Fruit fly (Drosophila melanogaster) whole organism, prepupa: ENCODE measurements around the gene CG17129.

Experiments
- CG11294 ChIP-seq: fragments of 200-800 bp; sonication (Bioruptor generic); IDR thresholded peaks from 2 replicates; pipeline ENCODE4 v1.3.6; 2022; ENCODE audit warnings: missing biosample characterization, missing genetic modification characterization
- CG11762 ChIP-seq: fragments of 200-800 bp; sonication (Bioruptor generic); optimal IDR thresholded peaks from 3 replicates; lab custom pipeline; 2016; ENCODE audit warnings: missing biosample characterization, missing genetic modification characterization; ENCODE audit not compliant: insufficient read depth
- CG11902 ChIP-seq: fragments of 200-800 bp; sonication (Bioruptor generic); optimal IDR thresholded peaks from 3 replicates; lab custom pipeline; 2016; ENCODE audit warnings: missing biosample characterization, missing genetic modification characterization
- CG15336 ChIP-seq: fragments of 200-800 bp; sonication (Bioruptor generic); IDR thresholded peaks from 2 replicates; pipeline ENCODE4 v1.3.6; 2022; ENCODE audit warnings: missing biosample characterization, missing genetic modification characterization
- CG1621 ChIP-seq: fragments of 200-800 bp; sonication (Bioruptor generic); optimal IDR thresholded peaks from 3 replicates; lab custom pipeline; 2018; ENCODE audit warnings: missing biosample characterization, mild to moderate bottlenecking, missing genetic modification characterization
- CG31627 ChIP-seq: fragments of 200-800 bp; sonication (Bioruptor generic); optimal IDR thresholded peaks from 3 replicates; lab custom pipeline; 2016; ENCODE audit warnings: missing biosample characterization, missing genetic modification characterization
- CG32006 ChIP-seq: fragments of 200-800 bp; sonication (Bioruptor generic); optimal IDR thresholded peaks from 3 replicates; lab custom pipeline; 2017; ENCODE audit warnings: missing biosample characterization, mild to moderate bottlenecking, missing genetic modification characterization
- CG34406 ChIP-seq: fragments of 200-800 bp; sonication (Bioruptor generic); optimal IDR thresholded peaks from 3 replicates; lab custom pipeline; 2016; ENCODE audit warnings: missing biosample characterization, missing genetic modification characterization
- CG6163 ChIP-seq: fragments of 200-800 bp; sonication (Bioruptor generic); IDR thresholded peaks from 3 replicates; pipeline ENCODE4 v1.3.6; 2022; ENCODE audit warnings: missing biosample characterization, missing genetic modification characterization
- CG6276 ChIP-seq: fragments of 200-800 bp; sonication (Bioruptor generic); optimal IDR thresholded peaks from 2 replicates; lab custom pipeline; 2017; ENCODE audit warnings: missing biosample characterization, mild to moderate bottlenecking, missing genetic modification characterization
- CG6808 ChIP-seq: fragments of 200-800 bp; sonication (Bioruptor generic); optimal IDR thresholded peaks from 3 replicates; lab custom pipeline; 2017; ENCODE audit warnings: missing biosample characterization, missing genetic modification characterization, mild to moderate bottlenecking, moderate library complexity, missing genetic modification reagents
- CG6854 ChIP-seq: fragments of 200-800 bp; sonication (Bioruptor generic); optimal IDR thresholded peaks from 2 replicates; lab custom pipeline; 2017; ENCODE audit warnings: missing biosample characterization, mild to moderate bottlenecking, missing genetic modification characterization
- CG7368 ChIP-seq: fragments of 200-800 bp; sonication (Bioruptor generic); optimal IDR thresholded peaks from 3 replicates; lab custom pipeline; 2016; ENCODE audit warnings: missing biosample characterization, missing genetic modification characterization
- CG8119 ChIP-seq: fragments of 200-800 bp; sonication (Bioruptor generic); IDR thresholded peaks from 3 replicates; pipeline ENCODE4 v1.3.6; 2022; ENCODE audit warnings: missing biosample characterization, missing genetic modification characterization
- CG8319 ChIP-seq: fragments of 200-800 bp; sonication (Bioruptor generic); optimal IDR thresholded peaks from 3 replicates; lab custom pipeline; 2016; ENCODE audit warnings: missing biosample characterization, missing genetic modification characterization
- CG9139 ChIP-seq: fragments of 200-800 bp; sonication (Bioruptor generic); optimal IDR thresholded peaks from 3 replicates; lab custom pipeline; 2017; ENCODE audit warnings: missing biosample characterization, mild to moderate bottlenecking, missing genetic modification characterization
- Eip75B ChIP-seq: fragments of 200-800 bp; sonication (Bioruptor generic); optimal IDR thresholded peaks from 3 replicates; lab custom pipeline; 2016; ENCODE audit warnings: missing biosample characterization, missing genetic modification characterization
- Eip78C ChIP-seq: fragments of 200-800 bp; sonication (Bioruptor generic); peaks from one replicate; lab custom pipeline; 2016; ENCODE audit warnings: missing biosample characterization, missing genetic modification characterization
- Ets96B ChIP-seq: fragments of 200-800 bp; optimal IDR thresholded peaks from 2 replicates; lab custom pipeline; 2019; ENCODE audit warnings: missing biosample characterization, mild to moderate bottlenecking, missing genetic modification characterization, moderate library complexity
- Gug ChIP-seq: fragments of 200-800 bp; sonication (Bioruptor generic); IDR thresholded peaks from 2 replicates; pipeline ENCODE4 v1.3.6; 2022; ENCODE audit warnings: missing biosample characterization, missing genetic modification characterization
- Hr38 ChIP-seq: sonication (Bioruptor generic); optimal IDR thresholded peaks from 2 replicates; lab custom pipeline; 2016; ENCODE audit warnings: missing biosample characterization, missing genetic modification characterization
- Hr4 ChIP-seq: fragments of 200-800 bp; sonication (Bioruptor generic); optimal IDR thresholded peaks from 3 replicates; lab custom pipeline; 2016; ENCODE audit warnings: missing biosample characterization, missing genetic modification characterization
- Met ChIP-seq: fragments of 200-800 bp; sonication (Bioruptor generic); optimal IDR thresholded peaks from 3 replicates; lab custom pipeline; 2016; ENCODE audit warnings: missing biosample characterization, missing genetic modification characterization
- Smox ChIP-seq: fragments of 200-800 bp; sonication (Bioruptor generic); optimal IDR thresholded peaks from 3 replicates; lab custom pipeline; 2016; ENCODE audit warnings: missing biosample characterization, missing genetic modification characterization
- Sox102F ChIP-seq: fragments of 200-800 bp; sonication (Bioruptor generic); optimal IDR thresholded peaks from 2 replicates; lab custom pipeline; 2016; ENCODE audit warnings: missing biosample characterization, mild to moderate bottlenecking, missing genetic modification characterization
- Sox14 ChIP-seq: fragments of 200-800 bp; sonication (Bioruptor generic); optimal IDR thresholded peaks from 3 replicates; lab custom pipeline; 2016; ENCODE audit warnings: missing biosample characterization, missing genetic modification characterization
- Sox15 ChIP-seq: fragments of 200-800 bp; sonication (Bioruptor generic); optimal IDR thresholded peaks from 3 replicates; lab custom pipeline; 2016; ENCODE audit warnings: missing biosample characterization, missing genetic modification characterization
- achi ChIP-seq: fragments of 200-800 bp; sonication (Bioruptor generic); optimal IDR thresholded peaks from 3 replicates; lab custom pipeline; 2016; ENCODE audit warnings: missing biosample characterization, missing genetic modification characterization
- cyc ChIP-seq: fragments of 200-800 bp; sonication (Bioruptor generic); optimal IDR thresholded peaks from 3 replicates; lab custom pipeline; 2016; ENCODE audit warnings: missing biosample characterization, missing genetic modification characterization
- dac ChIP-seq: fragments of 200-800 bp; sonication (Bioruptor generic); optimal IDR thresholded peaks from 2 replicates; lab custom pipeline; 2017; ENCODE audit warnings: missing biosample characterization, mild to moderate bottlenecking, missing genetic modification characterization
- dsx ChIP-seq: fragments of 200-800 bp; optimal IDR thresholded peaks from 3 replicates; lab custom pipeline; 2019; ENCODE audit warnings: missing biosample characterization, mild to moderate bottlenecking, missing genetic modification characterization, moderate library complexity; ENCODE audit not compliant: poor library complexity, severe bottlenecking
- eg ChIP-seq: fragments of 200-800 bp; sonication (Bioruptor generic); IDR thresholded peaks from 3 replicates; pipeline ENCODE4 v1.3.6; 2022; ENCODE audit warnings: missing biosample characterization, missing genetic modification characterization
- fd59A ChIP-seq: fragments of 200-800 bp; sonication (Bioruptor generic); optimal IDR thresholded peaks from 2 replicates; lab custom pipeline; 2017; ENCODE audit warnings: missing biosample characterization, mild to moderate bottlenecking, missing genetic modification characterization, missing genetic modification reagents
- fd85E ChIP-seq: fragments of 200-800 bp; sonication (Bioruptor generic); optimal IDR thresholded peaks from 3 replicates; lab custom pipeline; 2016; ENCODE audit warnings: missing biosample characterization, missing genetic modification characterization
- fkh ChIP-seq: fragments of 200-800 bp; sonication (Bioruptor generic); optimal IDR thresholded peaks from 3 replicates; lab custom pipeline; 2017; ENCODE audit warnings: missing biosample characterization, mild to moderate bottlenecking, missing genetic modification characterization, moderate library complexity
- lz ChIP-seq: fragments of 200-800 bp; sonication (Bioruptor generic); optimal IDR thresholded peaks from 3 replicates; lab custom pipeline; 2016; ENCODE audit warnings: missing biosample characterization, missing genetic modification characterization
- pdm3 ChIP-seq: fragments of 200-800 bp; sonication (Bioruptor generic); optimal IDR thresholded peaks from 3 replicates; lab custom pipeline; 2016; ENCODE audit warnings: missing biosample characterization, missing genetic modification characterization
- salr ChIP-seq, 2 experiments: fragments of 200-800 bp; sonication (Bioruptor generic); optimal IDR thresholded peaks; 3 replicates each; lab custom pipeline; 2016 to 2018; ENCODE audit warnings: missing biosample characterization in 2 of 2, missing genetic modification characterization in 2 of 2, mild to moderate bottlenecking in 1 of 2
- ss ChIP-seq, 2 experiments: fragments of 200-800 bp; sonication (Bioruptor generic); optimal IDR thresholded peaks; 2 replicates in 1 of 2; 3 replicates in 1 of 2; lab custom pipeline; 2017 to 2018; ENCODE audit warnings: mild to moderate bottlenecking in 2 of 2, missing biosample characterization in 2 of 2, missing genetic modification characterization in 2 of 2, moderate library complexity in 1 of 2
- svp ChIP-seq: fragments of 200-800 bp; sonication (Bioruptor generic); peaks from one replicate; lab custom pipeline; 2016; ENCODE audit warnings: missing biosample characterization, missing genetic modification characterization
- topi ChIP-seq: fragments of 200-800 bp; sonication (Bioruptor generic); optimal IDR thresholded peaks from 3 replicates; lab custom pipeline; 2016; ENCODE audit warnings: missing biosample characterization, missing genetic modification characterization
- vri ChIP-seq: fragments of 200-800 bp; sonication (Bioruptor generic); optimal IDR thresholded peaks from 3 replicates; lab custom pipeline; 2016; ENCODE audit warnings: missing biosample characterization, mild to moderate bottlenecking, missing genetic modification characterization

CG17129 gene

dm6 chr3L:638757-639353 is 41.3 kb downstream of the CG17129 start:
- no peak for TF ChIP-seq CG31627 (GFP tag; lab: Kevin White, UChicago)
- peak; percentile 37 for TF ChIP-seq CG6854
- no peak for TF ChIP-seq CG6808 (GFP tag; lab: Kevin White, UChicago)
- no peak for TF ChIP-seq CG7368 (GFP tag; lab: Kevin White, UChicago)
- no peak for TF ChIP-seq Met (GFP tag; lab: Kevin White, UChicago)
- TF ChIP-seq Eip78C (GFP tag; lab: Kevin White, UChicago), result peak; percentile 55
- TF ChIP-seq CG8119, result peak; percentile 52; the same call in 2 of the 3 replicates
- TF ChIP-seq CG32006 (GFP tag; lab: Kevin White, UChicago), result peak; percentile 22
- TF ChIP-seq CG6276 (GFP tag; lab: Kevin White, UChicago), result peak; percentile 31
- TF ChIP-seq Smox (GFP tag; lab: Kevin White, UChicago), result peak; percentile 8
- TF ChIP-seq lz (GFP tag; lab: Kevin White, UChicago), result no peak
- no peak for TF ChIP-seq Eip75B (GFP tag; lab: Kevin White, UChicago)
- TF ChIP-seq CG6163, result peak; percentile 20; the same call in 1 of the 3 replicates
- peak; percentile 41 for TF ChIP-seq fkh (GFP tag; lab: Kevin White, UChicago)
- no peak for TF ChIP-seq dsx (GFP tag; lab: Kevin White, UChicago)
- TF ChIP-seq CG11902 (GFP tag; lab: Kevin White, UChicago), result no peak
- TF ChIP-seq eg (GFP tag; lab: Robert Waterston, UW), result peak; percentile 61; the same call in 1 of the 3 replicates
- TF ChIP-seq Sox14 (GFP tag; lab: Kevin White, UChicago), result no peak
- peak; percentile 78 for TF ChIP-seq svp (GFP tag; lab: Kevin White, UChicago)
- peak; percentile 39 for TF ChIP-seq vri (GFP tag; lab: Kevin White, UChicago)
- 0 out of 2 replicates have a peak, but pooled peaks have one; percentile 29 for TF ChIP-seq CG15336 (GFP tag; lab: Robert Waterston, UW)
- no peak for TF ChIP-seq pdm3 (GFP tag; lab: Kevin White, UChicago)
- TF ChIP-seq topi (GFP tag; lab: Kevin White, UChicago), result peak; percentile 31

- TF ChIP-seq vri (GFP tag; lab: Kevin White, UChicago), result no peak
- TF ChIP-seq fkh (GFP tag; lab: Kevin White, UChicago), result peak; percentile 16
- TF ChIP-seq Eip78C (GFP tag; lab: Kevin White, UChicago), result peak; percentile 26
- no peak for TF ChIP-seq CG11294 (GFP tag; lab: Robert Waterston, UW)
These were observed 42.1 kb downstream of the CG17129 start for dm6 chr3L:638031-638414.

dm6 chr3L:637329-638030 is 42.6 kb downstream of the CG17129 start:
- peak; percentile 13 for TF ChIP-seq achi (GFP tag; lab: Kevin White, UChicago)
- TF ChIP-seq CG8119, result no peak
- no peak for TF ChIP-seq Gug (GFP tag; lab: Robert Waterston, UW)
- TF ChIP-seq CG6808 (GFP tag; lab: Kevin White, UChicago), result no peak
- peak; percentile 55; the same call in 2 of the 3 replicates for TF ChIP-seq CG6163
- no peak for TF ChIP-seq pdm3 (GFP tag; lab: Kevin White, UChicago)
- no peak for TF ChIP-seq Sox102F
- peak; percentile 24 for TF ChIP-seq Sox14 (GFP tag; lab: Kevin White, UChicago)
- no peak for TF ChIP-seq CG34406 (GFP tag; lab: Kevin White, UChicago)
- no peak for TF ChIP-seq cyc
- TF ChIP-seq CG1621 (tag; lab: Kevin White, UChicago), result no peak
- no peak for TF ChIP-seq ss (GFP tag; optimal IDR thresholded peaks at IDR 0.05; lab: Kevin White, UChicago)
- TF ChIP-seq CG6854, result no peak
- TF ChIP-seq salr (GFP tag; optimal IDR thresholded peaks at IDR 0.05; lab: Kevin White, UChicago), result no peak
- TF ChIP-seq Eip75B (GFP tag; lab: Kevin White, UChicago), result no peak
- no peak for TF ChIP-seq dsx (GFP tag; lab: Kevin White, UChicago)
- TF ChIP-seq CG11294 (GFP tag; lab: Robert Waterston, UW), result no peak
- no peak for TF ChIP-seq fd59A (GFP tag; lab: Kevin White, UChicago)
- peak; percentile 3 for TF ChIP-seq CG6276 (GFP tag; lab: Kevin White, UChicago)
- TF ChIP-seq CG8319 (GFP tag; lab: Kevin White, UChicago), result no peak
- peak; percentile 6 for TF ChIP-seq Hr4 (GFP tag; lab: Kevin White, UChicago)
- TF ChIP-seq Sox15 (GFP tag; lab: Kevin White, UChicago), result no peak
- TF ChIP-seq fd85E (GFP tag; lab: Kevin White, UChicago), result no peak
- TF ChIP-seq topi (GFP tag; lab: Kevin White, UChicago), result no peak
- TF ChIP-seq CG15336 (GFP tag; lab: Robert Waterston, UW), result peak; percentile 66
- no peak for TF ChIP-seq Hr38
- peak; percentile 28; the same call in 1 of the 3 replicates for TF ChIP-seq eg (GFP tag; lab: Robert Waterston, UW)
- TF ChIP-seq dac (GFP tag; lab: Kevin White, UChicago), result no peak
- no peak for TF ChIP-seq CG9139 (GFP tag; lab: Kevin White, UChicago)
- TF ChIP-seq svp (GFP tag; lab: Kevin White, UChicago), result peak; percentile 35
- TF ChIP-seq CG32006 (GFP tag; lab: Kevin White, UChicago), result peak; percentile 64
- TF ChIP-seq Met (GFP tag; lab: Kevin White, UChicago), result no peak
- no peak for TF ChIP-seq CG31627 (GFP tag; lab: Kevin White, UChicago)
- no peak for TF ChIP-seq Ets96B
- TF ChIP-seq CG11762 (GFP tag; lab: Kevin White, UChicago), result no peak
